Worm (Caenorhabditis elegans) whole organism, L4 larva: ENCODE data around the gene famp-1.

ENCODE experiments used
- D1046.2 ChIP-seq: fragments of 200-800 bp; sonication (Bioruptor generic); IDR thresholded peaks from 2 replicates; pipeline ENCODE4 v1.3.6; 2022; ENCODE audit warnings: missing genetic modification characterization, missing compliant biosample characterization
- F10B5.3 ChIP-seq: sonication (generic microtip); optimal IDR thresholded peaks from 2 replicates; lab custom pipeline; 2016; ENCODE audit warnings: mild to moderate bottlenecking, missing genetic modification characterization, missing compliant biosample characterization
- F26F4.8 ChIP-seq: fragments of 200-800 bp; sonication (Bioruptor generic); conservative IDR thresholded peaks from 2 replicates; pipeline ENCODE4 v1.3.6; 2022; ENCODE audit warnings: missing genetic modification characterization, missing compliant biosample characterization
- F37D6.2 ChIP-seq: sonication (generic microtip); optimal IDR thresholded peaks from 2 replicates; lab custom pipeline; 2016; ENCODE audit warnings: mild to moderate bottlenecking, missing genetic modification characterization, missing compliant biosample characterization
- R02D3.7 ChIP-seq: fragments of 150-350 bp; sonication (generic microtip); optimal IDR thresholded peaks from 3 replicates; lab custom pipeline; 2014; ENCODE audit warnings: missing biosample characterization, missing genetic modification characterization
- T20F7.1 ChIP-seq: fragments of 200-800 bp; sonication (Bioruptor generic); optimal IDR thresholded peaks from 2 replicates; lab custom pipeline; 2018; ENCODE audit warnings: mild to moderate bottlenecking, missing genetic modification characterization, missing compliant biosample characterization
- T26A8.4 ChIP-seq: fragments of 200-800 bp; sonication (Bioruptor generic); IDR thresholded peaks from 2 replicates; pipeline ENCODE4 v1.3.6; 2022; ENCODE audit warnings: missing genetic modification characterization, missing compliant biosample characterization
- Y105C5A.15 ChIP-seq: fragments of 200-800 bp; sonication (Bioruptor generic); IDR thresholded peaks from 2 replicates; pipeline ENCODE4 v1.3.6; 2022; ENCODE audit warnings: missing genetic modification characterization, missing compliant biosample characterization
- ZK546.5 ChIP-seq, 2 experiments: sonication (generic microtip); optimal IDR thresholded peaks; 2 replicates each; lab custom pipeline; 2017; ENCODE audit warnings: missing biosample characterization in 2 of 2, missing genetic modification characterization in 2 of 2
- aha-1 ChIP-seq: fragments of 150-350 bp; peaks from one replicate; lab custom pipeline; 2014; ENCODE audit warnings: missing biosample characterization, missing genetic modification characterization
- ama-1 ChIP-seq: fragments of 150-350 bp; optimal IDR thresholded peaks from 2 replicates; lab custom pipeline; 2014; ENCODE audit warnings: inconsistent platforms, mixed read lengths
- attf-4 ChIP-seq: sonication (generic microtip); optimal IDR thresholded peaks from 3 replicates; lab custom pipeline; 2017; ENCODE audit warnings: missing biosample characterization, missing genetic modification characterization
- ceh-44 ChIP-seq: fragments of 200-800 bp; sonication (Bioruptor generic); IDR thresholded peaks from 2 replicates; pipeline ENCODE4 v1.3.6; 2022; ENCODE audit warnings: missing genetic modification reagents, missing genetic modification characterization, missing compliant biosample characterization
- ceh-62 ChIP-seq: sonication (generic microtip); optimal IDR thresholded peaks from 2 replicates; lab custom pipeline; 2017; ENCODE audit warnings: missing biosample characterization, missing genetic modification characterization
- ctbp-1 ChIP-seq: fragments of 200-800 bp; sonication (Bioruptor generic); IDR thresholded peaks from 2 replicates; pipeline ENCODE4 v1.3.6; 2022; ENCODE audit warnings: missing genetic modification reagents, missing genetic modification characterization, missing compliant biosample characterization
- daf-16 ChIP-seq, 3 experiments: sonication (generic microtip); optimal IDR thresholded peaks; 2 replicates each; lab custom pipeline; 2016 to 2017; ENCODE audit warnings: missing genetic modification characterization in 3 of 3, missing genetic modification reagents in 3 of 3, mild to moderate bottlenecking in 2 of 3, missing compliant biosample characterization in 2 of 3, missing biosample characterization in 1 of 3, moderate library complexity in 1 of 3
- daf-8 ChIP-seq: fragments of 200-800 bp; sonication (Bioruptor generic); IDR thresholded peaks from 2 replicates; pipeline ENCODE4 v1.3.6; 2022; ENCODE audit warnings: missing genetic modification characterization, missing compliant biosample characterization
- dmd-6 ChIP-seq: fragments of 200-800 bp; sonication (Bioruptor generic); IDR thresholded peaks from 2 replicates; pipeline ENCODE4 v1.3.6; 2022; ENCODE audit warnings: missing genetic modification reagents, missing genetic modification characterization, missing compliant biosample characterization
- dpl-1 ChIP-seq: fragments of 150-350 bp; optimal IDR thresholded peaks from 2 replicates; lab custom pipeline; 2014; ENCODE audit warnings: missing biosample characterization, missing genetic modification reagents, missing genetic modification characterization
- duxl-1 ChIP-seq: sonication (generic microtip); optimal IDR thresholded peaks from 2 replicates; lab custom pipeline; 2016; ENCODE audit warnings: mild to moderate bottlenecking, missing genetic modification characterization, moderate library complexity, missing compliant biosample characterization; ENCODE audit not compliant: poor library complexity
- dve-1 ChIP-seq: sonication (generic microtip); optimal IDR thresholded peaks from 2 replicates; lab custom pipeline; 2017; ENCODE audit warnings: antibody characterized with exemption, mild to moderate bottlenecking, missing genetic modification characterization, missing compliant biosample characterization; ENCODE audit not compliant: insufficient read depth
- egl-27 ChIP-seq: sonication (generic microtip); optimal IDR thresholded peaks from 3 replicates; lab custom pipeline; 2017; ENCODE audit warnings: missing biosample characterization, missing genetic modification reagents, missing genetic modification characterization
- fkh-10 ChIP-seq: fragments of 150-350 bp; optimal IDR thresholded peaks from 2 replicates; lab custom pipeline; 2014; ENCODE audit warnings: missing biosample characterization, missing genetic modification reagents, missing genetic modification characterization
- fos-1 ChIP-seq: fragments of 150-350 bp; optimal IDR thresholded peaks from 2 replicates; lab custom pipeline; 2014; ENCODE audit warnings: missing biosample characterization, missing genetic modification characterization
- hif-1 ChIP-seq, 2 experiments: sonication (generic microtip); optimal IDR thresholded peaks; 2 replicates each; lab custom pipeline; 2016 to 2017; ENCODE audit warnings: missing compliant biosample characterization in 2 of 2, missing genetic modification characterization in 2 of 2, missing genetic modification reagents in 2 of 2, missing genotype in 2 of 2, mild to moderate bottlenecking in 1 of 2
- hlh-11 ChIP-seq: fragments of 200-800 bp; sonication (Bioruptor generic); optimal IDR thresholded peaks from 2 replicates; lab custom pipeline; 2018; ENCODE audit warnings: mild to moderate bottlenecking, missing genetic modification characterization, missing compliant biosample characterization
- hlh-30 ChIP-seq: sonication (generic microtip); optimal IDR thresholded peaks from 2 replicates; lab custom pipeline; 2017; ENCODE audit warnings: antibody characterized with exemption, mild to moderate bottlenecking, missing genetic modification characterization, missing compliant biosample characterization; ENCODE audit not compliant: insufficient read depth
- lim-7 ChIP-seq: fragments of 200-800 bp; sonication (Bioruptor generic); IDR thresholded peaks from 2 replicates; pipeline ENCODE4 v1.3.6; 2022; ENCODE audit warnings: missing genetic modification characterization, missing compliant biosample characterization
- lsy-2 ChIP-seq, 2 experiments: fragments of 150-350 bp in 1 of 2; sonication (generic microtip) in 1 of 2; optimal IDR thresholded peaks; 2 replicates each; lab custom pipeline; 2014 to 2017; ENCODE audit warnings: missing biosample characterization in 2 of 2, missing genetic modification characterization in 2 of 2
- mdt-29 ChIP-seq: fragments of 200-800 bp; sonication (Bioruptor generic); IDR thresholded peaks from 2 replicates; pipeline ENCODE4 v1.3.6; 2022; ENCODE audit warnings: missing genetic modification reagents, missing genetic modification characterization, missing compliant biosample characterization
- mep-1 ChIP-seq: fragments of 150-350 bp; sonication (generic microtip); optimal IDR thresholded peaks from 3 replicates; lab custom pipeline; 2014; ENCODE audit warnings: missing biosample characterization, missing genetic modification characterization
- mes-2 ChIP-seq: sonication (generic microtip); optimal IDR thresholded peaks from 2 replicates; lab custom pipeline; 2016; ENCODE audit warnings: missing genotype, mild to moderate bottlenecking, missing genetic modification characterization, missing compliant biosample characterization; ENCODE audit not compliant: poor library complexity, severe bottlenecking
- mxl-3 ChIP-seq: fragments of 200-800 bp; sonication (Bioruptor generic); optimal IDR thresholded peaks from 2 replicates; lab custom pipeline; 2018; ENCODE audit warnings: mild to moderate bottlenecking, missing genetic modification characterization, missing compliant biosample characterization
- nhr-10 ChIP-seq: fragments of 150-350 bp; optimal IDR thresholded peaks from 2 replicates; lab custom pipeline; 2014; ENCODE audit warnings: missing biosample characterization, missing genetic modification characterization
- nhr-11 ChIP-seq: fragments of 150-350 bp; optimal IDR thresholded peaks from 2 replicates; lab custom pipeline; 2014; ENCODE audit warnings: missing biosample characterization, missing genetic modification characterization
- nhr-28 ChIP-seq: fragments of 150-350 bp; optimal IDR thresholded peaks from 2 replicates; lab custom pipeline; 2014; ENCODE audit warnings: missing biosample characterization, missing genetic modification characterization
- nhr-42 ChIP-seq: fragments of 200-800 bp; sonication (Bioruptor generic); IDR thresholded peaks from 2 replicates; pipeline ENCODE4 v1.3.6; 2022; ENCODE audit warnings: missing genetic modification characterization, missing compliant biosample characterization
- nhr-6 ChIP-seq: fragments of 150-350 bp; optimal IDR thresholded peaks from 2 replicates; lab custom pipeline; 2014; ENCODE audit warnings: missing biosample characterization, missing genetic modification characterization
- nhr-77 ChIP-seq: fragments of 150-350 bp; optimal IDR thresholded peaks from 2 replicates; lab custom pipeline; 2014; ENCODE audit warnings: missing biosample characterization, missing genetic modification characterization
- rbr-2 ChIP-seq: sonication (generic microtip); optimal IDR thresholded peaks from 2 replicates; lab custom pipeline; 2016; ENCODE audit warnings: missing genotype, missing genetic modification characterization, missing compliant biosample characterization
- sdz-12 ChIP-seq: fragments of 200-800 bp; sonication (Bioruptor generic); optimal IDR thresholded peaks from 2 replicates; lab custom pipeline; 2018; ENCODE audit warnings: mild to moderate bottlenecking, missing genetic modification characterization, missing compliant biosample characterization
- set-16 ChIP-seq: fragments of 200-800 bp; sonication (Bioruptor generic); IDR thresholded peaks from 2 replicates; pipeline ENCODE4 v1.3.6; 2022; ENCODE audit warnings: missing genetic modification reagents, missing genetic modification characterization, missing compliant biosample characterization
- skn-1 ChIP-seq: fragments of 150-350 bp; optimal IDR thresholded peaks from 2 replicates; lab custom pipeline; 2014; ENCODE audit warnings: missing biosample characterization, missing genetic modification characterization
- spr-1 ChIP-seq: sonication (generic microtip); optimal IDR thresholded peaks from 2 replicates; lab custom pipeline; 2016; ENCODE audit warnings: mild to moderate bottlenecking, missing genetic modification characterization, missing compliant biosample characterization
- unc-62 ChIP-seq, 3 experiments: fragments of 150-350 bp in 1 of 3; sonication (generic microtip); optimal IDR thresholded peaks in 2 of 3; peaks in 1 of 3; 1 replicate in 1 of 3; 2 replicates in 2 of 3; lab custom pipeline; 2014 to 2017; ENCODE audit warnings: missing biosample characterization in 3 of 3, missing genetic modification characterization in 3 of 3, missing genetic modification reagents in 3 of 3, missing genotype in 1 of 3
- zag-1 ChIP-seq: fragments of 150-350 bp; optimal IDR thresholded peaks from 2 replicates; lab custom pipeline; 2014; ENCODE audit warnings: missing biosample characterization, missing genetic modification characterization
- zfp-3 ChIP-seq: fragments of 200-800 bp; sonication (Bioruptor generic); conservative IDR thresholded peaks from 2 replicates; pipeline ENCODE4 v1.3.6; 2022; ENCODE audit warnings: missing genetic modification reagents, missing genetic modification characterization, missing compliant biosample characterization
- zip-2 ChIP-seq: fragments of 150-350 bp; optimal IDR thresholded peaks from 2 replicates; lab custom pipeline; 2014; ENCODE audit warnings: missing biosample characterization, missing genetic modification characterization

Gene famp-1

ce11 chrIV:2220896-2221295 lies 42.6 kb downstream of the famp-1 start:
- TF ChIP-seq fkh-10 (no peak), nhr-42 (no peak), R02D3.7 (tag; lab: Kevin White, UChicago) (no peak), zip-2 (tag; lab: Kevin White, UChicago) (no peak), ama-1 (no peak), unc-62 (GFP tag; optimal IDR thresholded peaks at IDR 0.05 in 1 of 2; lab: Kevin White, UChicago) (no peak), unc-62 (tag; optimal IDR thresholded peaks at IDR 0.05; lab: Kevin White, UChicago) (no peak), hlh-30 (no peak), Y105C5A.15 (GFP tag; lab: Robert Waterston, UW) (no peak)
- TF ChIP-seq, all 104 proteins: peak for 0

ce11 chrIV:2220147-2220546 lies 43.3 kb downstream of the famp-1 start:
- TF ChIP-seq set-16 (no peak), mes-2 (peak; percentile 11), mep-1 (tag; lab: Kevin White, UChicago) (peak; percentile 39), spr-1 (no peak), zip-2 (tag; lab: Kevin White, UChicago) (no peak), nhr-10 (no peak), dmd-6 (GFP tag; lab: Robert Waterston, UW) (peak; percentile 27; the same call in 1 of the 2 replicates), T26A8.4 (GFP tag; lab: Robert Waterston, UW) (0 out of 2 replicates have a peak, but pooled peaks have one; percentile 17), unc-62 (GFP tag; optimal IDR thresholded peaks at IDR 0.05 in 1 of 2; lab: Kevin White, UChicago) (peak in 1 of 2 experiments; percentile 8), unc-62 (tag; optimal IDR thresholded peaks at IDR 0.05; lab: Kevin White, UChicago) (no peak), nhr-11 (peak; percentile 30), F10B5.3 (tag; lab: Kevin White, UChicago) (no peak), hif-1 (tag; optimal IDR thresholded peaks at IDR 0.05; lab: Kevin White, UChicago) (peak in 1 of 2 experiments; percentile 15), mxl-3 (GFP tag; lab: Kevin White, UChicago) (peak; percentile 26), dpl-1 (peak; percentile 12), nhr-28 (tag; lab: Kevin White, UChicago) (peak; percentile 70), nhr-6 (tag; lab: Kevin White, UChicago) (peak; percentile 51), ctbp-1 (no peak), hlh-11 (peak; percentile 75), lsy-2 (tag; optimal IDR thresholded peaks at IDR 0.05; lab: Kevin White, UChicago) (peak in 1 of 2 experiments; percentile 67), hlh-30 (peak; percentile 95), dve-1 (tag; lab: Kevin White, UChicago) (peak; percentile 71), duxl-1 (tag; lab: Kevin White, UChicago) (peak; percentile 23), daf-16 (GFP tag; optimal IDR thresholded peaks at IDR 0.05; lab: Kevin White, UChicago) (no peak), daf-16 (tag; optimal IDR thresholded peaks at IDR 0.05; lab: Kevin White, UChicago) (peak; percentile 30)

ce11 chrIV:2219334-2219755 lies 44.1 kb downstream of the famp-1 start:
- TF ChIP-seq lim-7 (GFP tag; lab: Robert Waterston, UW) (no peak), skn-1 (tag; lab: Kevin White, UChicago) (no peak), ama-1 (no peak), aha-1 (tag; lab: Kevin White, UChicago) (peak; percentile 99), nhr-10 (peak; percentile 78), rbr-2 (peak; percentile 97), ceh-62 (tag; lab: Kevin White, UChicago) (no peak), ZK546.5 (tag; optimal IDR thresholded peaks at IDR 0.05; lab: Kevin White, UChicago) (peak in 1 of 2 experiments; percentile 49), mdt-29 (peak; percentile 93), zip-2 (tag; lab: Kevin White, UChicago) (no peak), nhr-77 (tag; lab: Kevin White, UChicago) (peak; percentile 80), zag-1 (tag; lab: Kevin White, UChicago) (no peak), zfp-3 (peak; percentile 92), hlh-30 (peak; percentile 99), F37D6.2 (tag; lab: Kevin White, UChicago) (peak; percentile 94), sdz-12 (GFP tag; lab: Kevin White, UChicago) (peak; percentile 43), D1046.2 (no peak), ceh-44 (GFP tag; lab: Robert Waterston, UW) (no peak), ctbp-1 (peak; percentile 92), attf-4 (no peak), F26F4.8 (GFP tag; lab: Robert Waterston, UW) (no peak), fos-1 (no peak), T20F7.1 (GFP tag; lab: Kevin White, UChicago) (no peak), daf-8 (GFP tag; lab: Robert Waterston, UW) (no peak), egl-27 (tag; lab: Kevin White, UChicago) (no peak)
